Fruit fly (Drosophila melanogaster) whole organism, embryonic: ENCODE results near the gene Nup160.

Source experiments
- Adf1 ChIP-seq: fragments of 200-800 bp; sonication (Bioruptor generic); IDR thresholded peaks from 2 replicates; pipeline ENCODE4 v1.3.6; 2022; ENCODE audit warnings: missing biosample characterization, missing genetic modification characterization
- CG1024 ChIP-seq: fragments of 200-800 bp; sonication (Bioruptor generic); IDR thresholded peaks from 2 replicates; pipeline ENCODE4 v1.3.6; 2022; ENCODE audit warnings: missing biosample characterization, missing genetic modification characterization
- CG10274 ChIP-seq: fragments of 200-800 bp; sonication (Bioruptor generic); optimal IDR thresholded peaks from 3 replicates; lab custom pipeline; 2017; ENCODE audit warnings: missing biosample characterization, mild to moderate bottlenecking, missing genetic modification characterization
- CG11560 ChIP-seq: fragments of 200-800 bp; sonication (Bioruptor generic); IDR thresholded peaks from 3 replicates; pipeline ENCODE4 v1.3.6; 2022; ENCODE audit warnings: missing biosample characterization, missing genetic modification characterization
- CG11723 ChIP-seq: fragments of 200-800 bp; sonication (Bioruptor generic); optimal IDR thresholded peaks from 2 replicates; lab custom pipeline; 2017; ENCODE audit warnings: missing biosample characterization, mild to moderate bottlenecking, missing genetic modification characterization
- CG12104 ChIP-seq: fragments of 200-800 bp; sonication (Bioruptor generic); optimal IDR thresholded peaks from 3 replicates; lab custom pipeline; 2016; ENCODE audit warnings: missing biosample characterization, missing genetic modification characterization
- CG2129 ChIP-seq: fragments of 200-800 bp; sonication (Bioruptor generic); IDR thresholded peaks from 2 replicates; pipeline ENCODE4 v1.3.6; 2022; ENCODE audit warnings: missing biosample characterization, missing genetic modification characterization; ENCODE audit not compliant: partially characterized antibody
- CG2199 ChIP-seq: fragments of 200-800 bp; sonication (Bioruptor generic); IDR thresholded peaks from 3 replicates; pipeline ENCODE4 v1.3.6; 2022; ENCODE audit warnings: missing biosample characterization, missing genetic modification characterization
- CG2875 ChIP-seq: fragments of 200-800 bp; sonication (Bioruptor generic); optimal IDR thresholded peaks from 2 replicates; lab custom pipeline; 2017; ENCODE audit warnings: missing biosample characterization, mild to moderate bottlenecking, missing genetic modification characterization, missing genetic modification reagents
- CG3407 ChIP-seq: fragments of 200-800 bp; sonication (Bioruptor generic); optimal IDR thresholded peaks from 2 replicates; lab custom pipeline; 2018; ENCODE audit warnings: missing biosample characterization, mild to moderate bottlenecking, missing genetic modification characterization
- CG3838 ChIP-seq: fragments of 200-800 bp; sonication (Bioruptor generic); optimal IDR thresholded peaks from 3 replicates; lab custom pipeline; 2016; ENCODE audit warnings: missing biosample characterization, missing genetic modification characterization
- CG4730 ChIP-seq: fragments of 200-800 bp; sonication (Bioruptor generic); IDR thresholded peaks from 2 replicates; pipeline ENCODE4 v1.3.6; 2022; ENCODE audit warnings: missing biosample characterization, missing genetic modification characterization
- CG6254 ChIP-seq: fragments of 200-800 bp; sonication (Bioruptor generic); optimal IDR thresholded peaks from 3 replicates; lab custom pipeline; 2017; ENCODE audit warnings: mild to moderate bottlenecking, missing biosample characterization, missing genetic modification reagents, missing genetic modification characterization
- CG7928 ChIP-seq: fragments of 200-800 bp; sonication (Bioruptor generic); optimal IDR thresholded peaks from 2 replicates; lab custom pipeline; 2017; ENCODE audit warnings: missing biosample characterization, mild to moderate bottlenecking, missing genetic modification characterization
- CG7987 ChIP-seq: fragments of 200-800 bp; sonication (Bioruptor generic); optimal IDR thresholded peaks from 2 replicates; lab custom pipeline; 2018; ENCODE audit warnings: missing biosample characterization, mild to moderate bottlenecking, missing genetic modification characterization, moderate library complexity
- CG9215 ChIP-seq: fragments of 200-800 bp; sonication (Bioruptor generic); IDR thresholded peaks from 2 replicates; pipeline ENCODE4 v1.3.6; 2022; ENCODE audit warnings: missing biosample characterization, missing genetic modification characterization
- CG9609 ChIP-seq: fragments of 200-800 bp; sonication (Bioruptor generic); optimal IDR thresholded peaks from 3 replicates; lab custom pipeline; 2016; ENCODE audit warnings: missing biosample characterization, missing genetic modification characterization
- CG9797 ChIP-seq: fragments of 200-800 bp; sonication (Bioruptor generic); optimal IDR thresholded peaks from 3 replicates; lab custom pipeline; 2018; ENCODE audit warnings: missing biosample characterization, mild to moderate bottlenecking, missing genetic modification characterization
- CG9817 ChIP-seq: fragments of 200-800 bp; sonication (Bioruptor generic); optimal IDR thresholded peaks from 2 replicates; lab custom pipeline; 2018; ENCODE audit warnings: missing biosample characterization, mild to moderate bottlenecking, missing genetic modification characterization, moderate library complexity
- Chrac-16 ChIP-seq: fragments of 200-800 bp; sonication (Bioruptor generic); optimal IDR thresholded peaks from 3 replicates; lab custom pipeline; 2016; ENCODE audit warnings: missing biosample characterization, missing genetic modification characterization
- ERR ChIP-seq: fragments of 200-800 bp; sonication (Bioruptor generic); optimal IDR thresholded peaks from 2 replicates; lab custom pipeline; 2016; ENCODE audit warnings: missing biosample characterization, missing genetic modification characterization
- Lhr ChIP-seq: fragments of 200-800 bp; sonication (Bioruptor generic); optimal IDR thresholded peaks from 3 replicates; lab custom pipeline; 2017; ENCODE audit warnings: mild to moderate bottlenecking, missing biosample characterization, missing genetic modification reagents, missing genetic modification characterization
- Lpt ChIP-seq: fragments of >200 bp; optimal IDR thresholded peaks from 2 replicates; lab custom pipeline; 2018; ENCODE audit warnings: missing biosample characterization, missing genetic modification characterization
- Mes4 ChIP-seq: fragments of 200-800 bp; sonication (Bioruptor generic); optimal IDR thresholded peaks from 2 replicates; lab custom pipeline; 2016; ENCODE audit warnings: missing biosample characterization, missing genetic modification characterization
- NC2α ChIP-seq: fragments of 200-800 bp; sonication (Bioruptor generic); optimal IDR thresholded peaks from 2 replicates; lab custom pipeline; 2016; ENCODE audit warnings: missing biosample characterization, missing genetic modification characterization
- NC2β ChIP-seq: fragments of 200-800 bp; sonication (Bioruptor generic); optimal IDR thresholded peaks from 2 replicates; lab custom pipeline; 2016; ENCODE audit warnings: missing biosample characterization, missing genetic modification characterization
- NFAT ChIP-seq: fragments of 200-800 bp; sonication (Bioruptor generic); IDR thresholded peaks from 2 replicates; pipeline ENCODE4 v1.3.6; 2022; ENCODE audit warnings: missing biosample characterization, missing genetic modification characterization
- Nf-YC ChIP-seq: fragments of 200-800 bp; optimal IDR thresholded peaks from 3 replicates; lab custom pipeline; 2019; ENCODE audit warnings: missing biosample characterization, mild to moderate bottlenecking, missing genetic modification characterization, moderate library complexity
- Oaz ChIP-seq: fragments of 200-800 bp; sonication (Bioruptor generic); IDR thresholded peaks from 2 replicates; pipeline ENCODE4 v1.3.6; 2022; ENCODE audit warnings: missing biosample characterization, missing genetic modification characterization
- Taf1 ChIP-seq: fragments of 200-800 bp; sonication (Bioruptor generic); IDR thresholded peaks from 2 replicates; pipeline ENCODE4 v1.3.6; 2022; ENCODE audit warnings: missing biosample characterization, missing genetic modification characterization
- ato ChIP-seq: fragments of 200-800 bp; sonication (Bioruptor generic); IDR thresholded peaks from 2 replicates; pipeline ENCODE4 v1.3.6; 2022; ENCODE audit warnings: missing biosample characterization, missing genetic modification characterization; ENCODE audit not compliant: partially characterized antibody
- bab2 ChIP-seq: fragments of 200-800 bp; sonication (Bioruptor generic); optimal IDR thresholded peaks from 2 replicates; lab custom pipeline; 2016; ENCODE audit warnings: missing biosample characterization, missing genetic modification characterization
- cad ChIP-seq: fragments of >200 bp; optimal IDR thresholded peaks from 2 replicates; lab custom pipeline; 2017; ENCODE audit warnings: missing biosample characterization, missing genetic modification characterization
- crc ChIP-seq: fragments of 200-800 bp; sonication (Bioruptor generic); optimal IDR thresholded peaks from 2 replicates; lab custom pipeline; 2016; ENCODE audit warnings: missing biosample characterization, missing genetic modification characterization
- dpn ChIP-seq, 2 experiments: fragments of 200-800 bp; sonication (Bioruptor generic); optimal IDR thresholded peaks; 3 replicates each; lab custom pipeline; 2016; ENCODE audit warnings: missing biosample characterization in 2 of 2, missing genetic modification characterization in 2 of 2
- en ChIP-seq: fragments of 200-800 bp; sonication (Bioruptor generic); optimal IDR thresholded peaks from 2 replicates; lab custom pipeline; 2016; ENCODE audit warnings: missing biosample characterization, missing genetic modification characterization
- fd102C ChIP-seq: fragments of 200-800 bp; sonication (Bioruptor generic); optimal IDR thresholded peaks from 2 replicates; lab custom pipeline; 2018; ENCODE audit warnings: missing biosample characterization, mild to moderate bottlenecking, missing genetic modification characterization, moderate library complexity
- fu2 ChIP-seq: fragments of 200-800 bp; sonication (Bioruptor generic); optimal IDR thresholded peaks from 2 replicates; lab custom pipeline; 2016; ENCODE audit warnings: missing biosample characterization, missing genetic modification characterization
- grn ChIP-seq: fragments of 200-800 bp; sonication (Bioruptor generic); optimal IDR thresholded peaks from 3 replicates; lab custom pipeline; 2017; ENCODE audit warnings: missing biosample characterization, missing genetic modification characterization
- gsb ChIP-seq: fragments of 200-800 bp; sonication (Bioruptor generic); IDR thresholded peaks from 2 replicates; pipeline ENCODE4 v1.3.6; 2022; ENCODE audit warnings: missing biosample characterization, missing genetic modification characterization
- luna ChIP-seq: fragments of 200-800 bp; sonication (Bioruptor generic); optimal IDR thresholded peaks from 2 replicates; lab custom pipeline; 2016; ENCODE audit warnings: missing biosample characterization, missing genetic modification characterization
- mam ChIP-seq: fragments of 200-800 bp; sonication (Bioruptor generic); optimal IDR thresholded peaks from 3 replicates; lab custom pipeline; 2016; ENCODE audit warnings: missing biosample characterization, missing genetic modification characterization
- nmo ChIP-seq: fragments of 200-800 bp; sonication (Bioruptor generic); optimal IDR thresholded peaks from 2 replicates; lab custom pipeline; 2018; ENCODE audit warnings: missing biosample characterization, mild to moderate bottlenecking, missing genetic modification characterization, moderate library complexity
- pum ChIP-seq: fragments of 200-800 bp; sonication (Bioruptor generic); optimal IDR thresholded peaks from 2 replicates; lab custom pipeline; 2016; ENCODE audit warnings: missing biosample characterization, missing genetic modification characterization
- row ChIP-seq: fragments of 200-800 bp; sonication (Bioruptor generic); IDR thresholded peaks from 3 replicates; pipeline ENCODE4 v1.3.6; 2022; ENCODE audit warnings: missing biosample characterization, missing genetic modification characterization
- salm ChIP-seq: fragments of 200-800 bp; sonication (Bioruptor generic); optimal IDR thresholded peaks from 2 replicates; lab custom pipeline; 2018; ENCODE audit warnings: missing biosample characterization, mild to moderate bottlenecking, missing genetic modification characterization
- seq ChIP-seq: fragments of 200-800 bp; sonication (Bioruptor generic); IDR thresholded peaks from 2 replicates; pipeline ENCODE4 v1.3.6; 2022; ENCODE audit warnings: missing biosample characterization, missing genetic modification characterization
- slbo ChIP-seq: fragments of 200-800 bp; sonication (Bioruptor generic); IDR thresholded peaks from 2 replicates; pipeline ENCODE4 v1.3.6; 2022; ENCODE audit warnings: missing biosample characterization, missing genetic modification characterization
- ssp ChIP-seq: fragments of 200-800 bp; sonication (Bioruptor generic); IDR thresholded peaks from 2 replicates; pipeline ENCODE4 v1.3.6; 2022; ENCODE audit warnings: missing biosample characterization, missing genetic modification characterization
- stc ChIP-seq: fragments of 200-800 bp; sonication (Bioruptor generic); IDR thresholded peaks from 2 replicates; pipeline ENCODE4 v1.3.6; 2022; ENCODE audit warnings: missing biosample characterization, missing genetic modification characterization
- trh ChIP-seq: fragments of 200-800 bp; sonication (Bioruptor generic); optimal IDR thresholded peaks from 2 replicates; lab custom pipeline; 2016; ENCODE audit warnings: missing biosample characterization, missing genetic modification characterization
- unc-4 ChIP-seq: fragments of 200-800 bp; sonication (Bioruptor generic); IDR thresholded peaks from 2 replicates; pipeline ENCODE4 v1.3.6; 2022; ENCODE audit warnings: missing biosample characterization, missing genetic modification characterization; ENCODE audit not compliant: partially characterized antibody
- zf30C ChIP-seq: fragments of 200-800 bp; sonication (Bioruptor generic); optimal IDR thresholded peaks from 3 replicates; lab custom pipeline; 2018; ENCODE audit warnings: missing biosample characterization, mild to moderate bottlenecking, missing genetic modification characterization

Nup160 gene

dm6 chr2L:11091111-11091510, 32.5 kb upstream of the Nup160 start, which contains the start of gene Wdr59 (continued):
- peak; percentile 60; the same call in 1 of the 2 replicates for TF ChIP-seq CG2129
- TF ChIP-seq CG3838 (GFP tag; lab: Kevin White, UChicago), result no peak
- no peak for TF ChIP-seq CG1024
- TF ChIP-seq CG10274 (GFP tag; lab: Kevin White, UChicago), result no peak
- TF ChIP-seq seq (GFP tag; lab: Robert Waterston, UW), result no peak
- peak; percentile 93 for TF ChIP-seq row (GFP tag; lab: Robert Waterston, UW)
- no peak for TF ChIP-seq CG2875 (GFP tag; lab: Kevin White, UChicago)
- no peak for TF ChIP-seq CG12104 (GFP tag; lab: Kevin White, UChicago)
- TF ChIP-seq CG11560, result no peak
- no peak for TF ChIP-seq salm (tag; lab: Kevin White, UChicago)
- no peak for TF ChIP-seq fd102C (GFP tag; lab: Kevin White, UChicago)
- peak; percentile 79 for TF ChIP-seq unc-4 (GFP tag; lab: Robert Waterston, UW)
- no peak for TF ChIP-seq CG3407 (GFP tag; lab: Kevin White, UChicago)
- no peak for TF ChIP-seq crc (GFP tag; lab: Kevin White, UChicago)
- no peak for TF ChIP-seq stc
- TF ChIP-seq fu2 (GFP tag; lab: Kevin White, UChicago), result no peak
- TF ChIP-seq CG9609 (GFP tag; lab: Kevin White, UChicago), result no peak
- no peak for TF ChIP-seq CG11723 (GFP tag; lab: Kevin White, UChicago)
- no peak for TF ChIP-seq ato (GFP tag; lab: Robert Waterston, UW)
- TF ChIP-seq NFAT (GFP tag; lab: Robert Waterston, UW), result no peak
- no peak for TF ChIP-seq Oaz (GFP tag; lab: Robert Waterston, UW)
- TF ChIP-seq Mes4, result no peak
- TF ChIP-seq Adf1 (GFP tag; lab: Robert Waterston, UW), result no peak
- no peak for TF ChIP-seq CG2199 (GFP tag; lab: Robert Waterston, UW)
- no peak for TF ChIP-seq luna (GFP tag; lab: Kevin White, UChicago)
- TF ChIP-seq ssp (GFP tag; lab: Robert Waterston, UW), result 0 out of 2 replicates have a peak, but pooled peaks have one; percentile 13
- TF ChIP-seq mam, result peak; percentile 11
- TF ChIP-seq pum (GFP tag; lab: Kevin White, UChicago), result no peak
- no peak for TF ChIP-seq Nf-YC (tag; lab: Kevin White, UChicago)
- peak; percentile 71 for TF ChIP-seq nmo
- no peak for TF ChIP-seq CG9797 (GFP tag; lab: Kevin White, UChicago)
- no peak for TF ChIP-seq ERR (GFP tag; lab: Kevin White, UChicago)
- no peak for TF ChIP-seq grn (GFP tag; lab: Kevin White, UChicago)
- peak; percentile 42 for TF ChIP-seq CG9817 (tag; lab: Kevin White, UChicago)
- no peak for TF ChIP-seq CG4730
- no peak for TF ChIP-seq NC2β (GFP tag; lab: Kevin White, UChicago)
- TF ChIP-seq gsb (GFP tag; lab: Robert Waterston, UW), result no peak
- TF ChIP-seq CG7928 (GFP tag; lab: Kevin White, UChicago), result peak; percentile 38
- no peak for TF ChIP-seq CG9215 (GFP tag; lab: Robert Waterston, UW)
- peak; percentile 22 to 50 for TF ChIP-seq dpn (GFP tag; optimal IDR thresholded peaks at IDR 0.05; lab: Kevin White, UChicago)
- TF ChIP-seq slbo, result peak; percentile 70
- peak; percentile 55 for TF ChIP-seq Chrac-16 (GFP tag; lab: Kevin White, UChicago)
- no peak for TF ChIP-seq trh (GFP tag; lab: Kevin White, UChicago)
- no peak for TF ChIP-seq zf30C
- no peak for TF ChIP-seq CG7987
- no peak for TF ChIP-seq Taf1
- TF ChIP-seq en (GFP tag; lab: Kevin White, UChicago), result no peak
- no peak for TF ChIP-seq bab2 (GFP tag; lab: Kevin White, UChicago)
- no peak for TF ChIP-seq Lpt (GFP tag; lab: Kevin White, UChicago)
- no peak for TF ChIP-seq Lhr (GFP tag; lab: Kevin White, UChicago)
- no peak for TF ChIP-seq NC2α (GFP tag; lab: Kevin White, UChicago)
- no peak for TF ChIP-seq CG6254
- no peak for TF ChIP-seq cad (GFP tag; lab: Kevin White, UChicago)
